Fruit fly (Drosophila melanogaster): ENCODE measurements around the gene Or33c.

Or33c gene

DNA sequence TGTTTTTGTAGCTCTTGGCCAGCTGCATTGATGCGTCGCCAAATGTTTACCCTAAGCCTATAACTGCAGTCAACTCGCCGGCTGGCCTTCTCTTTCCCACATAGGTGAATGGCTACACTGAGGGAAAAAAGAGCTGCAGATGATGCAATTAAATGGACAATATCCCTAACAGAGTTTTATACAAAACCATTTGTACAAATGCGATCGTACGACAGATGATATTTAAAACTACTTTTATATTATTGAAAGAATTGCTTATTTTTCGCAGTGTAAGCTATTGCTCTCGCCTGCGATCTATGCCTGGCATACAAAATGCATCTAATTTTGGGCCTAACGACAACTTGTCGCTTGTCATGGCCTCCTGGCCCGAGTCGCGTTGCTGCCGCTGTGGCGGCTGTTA lies 12.1 kb downstream of the Or33c start (continued):
- TF ChIP-seq Ets97D (GFP tag; optimal IDR thresholded peaks at IDR 0.05) (no peak), org-1 (GFP tag; optimal IDR thresholded peaks at IDR 0.05) (peak; percentile 50), ash1 (GFP tag; optimal IDR thresholded peaks at IDR 0.05) (no peak), Dref (GFP tag; IDR thresholded peaks at IDR 0.05) (no peak), sima (GFP tag; optimal IDR thresholded peaks at IDR 0.05) (no peak), CG9817 (tag; optimal IDR thresholded peaks at IDR 0.05) (peak; percentile 20), CG34376 (GFP tag; optimal IDR thresholded peaks at IDR 0.05) (no peak), nerfin-2 (GFP tag; IDR thresholded peaks at IDR 0.05; ENCODE audit: partially characterized antibody) (no peak), C15 (GFP tag; IDR thresholded peaks at IDR 0.05) (no peak), Eip74EF (GFP tag; optimal IDR thresholded peaks at IDR 0.05) (no peak), Deaf1 (tag; optimal IDR thresholded peaks at IDR 0.05) (no peak), nmo (GFP tag; optimal IDR thresholded peaks at IDR 0.05) (peak; percentile 38), bcd (GFP tag; optimal IDR thresholded peaks at IDR 0.05) (no peak), ato (GFP tag; IDR thresholded peaks at IDR 0.05; ENCODE audit: partially characterized antibody) (no peak), CG17802 (tag; optimal IDR thresholded peaks at IDR 0.05) (no peak), nerfin-1 (tag; optimal IDR thresholded peaks at IDR 0.05) (no peak), lov (optimal IDR thresholded peaks at IDR 0.05) (no peak), lov (GFP tag; IDR thresholded peaks at IDR 0.05) (peak; percentile 74; the same call in 2 of the 3 replicates), MESR4 (GFP tag; optimal IDR thresholded peaks at IDR 0.05) (no peak), mirr (GFP tag; optimal IDR thresholded peaks at IDR 0.05) (no peak), bowl (GFP tag; IDR thresholded peaks at IDR 0.05) (no peak), YL-1 (GFP tag; optimal IDR thresholded peaks at IDR 0.05) (no peak), NFAT (GFP tag; IDR thresholded peaks at IDR 0.05) (no peak), stwl (tag; optimal IDR thresholded peaks at IDR 0.05) (no peak), Sin3A (optimal IDR thresholded peaks at IDR 0.05) (no peak), CG33557 (GFP tag; optimal IDR thresholded peaks at IDR 0.05) (no peak), grn (GFP tag; optimal IDR thresholded peaks at IDR 0.05) (no peak), sisA (GFP tag; IDR thresholded peaks at IDR 0.05) (peak; percentile 56), nau (GFP tag; optimal IDR thresholded peaks at IDR 0.05) (no peak), Lim3 (GFP tag; IDR thresholded peaks at IDR 0.05) (no peak), CG4328 (GFP tag; optimal IDR thresholded peaks at IDR 0.05) (no peak), Dp (GFP tag; optimal IDR thresholded peaks at IDR 0.05) (no peak), CG7357 (GFP tag; IDR thresholded peaks at IDR 0.05) (no peak), HmgZ (tag; optimal IDR thresholded peaks at IDR 0.05) (no peak), BEAF-32 (GFP tag; optimal IDR thresholded peaks at IDR 0.05) (no peak), CG1832 (GFP tag; optimal IDR thresholded peaks at IDR 0.05) (no peak), ems (GFP tag; optimal IDR thresholded peaks at IDR 0.05) (no peak), shn (GFP tag; optimal IDR thresholded peaks at IDR 0.05) (no peak), Six4 (GFP tag; optimal IDR thresholded peaks at IDR 0.05) (no peak), CG16779 (GFP tag; IDR thresholded peaks at IDR 0.05) (no peak), ewg (GFP tag; optimal IDR thresholded peaks at IDR 0.05) (peak; percentile 6), vnd (GFP tag; IDR thresholded peaks at IDR 0.05; ENCODE audit: partially characterized antibody) (no peak), CG17912 (GFP tag; optimal IDR thresholded peaks at IDR 0.05) (no peak), Nf-YB (GFP tag; optimal IDR thresholded peaks at IDR 0.05) (no peak), Ravus (GFP tag; IDR thresholded peaks at IDR 0.05) (no peak; the same call in 1 of the 2 replicates), HLH3B (GFP tag; IDR thresholded peaks at IDR 0.05) (peak; percentile 37; the same call in 1 of the 2 replicates), Drgx (GFP tag; IDR thresholded peaks at IDR 0.05) (peak; percentile 94), CG8290 (GFP tag; optimal IDR thresholded peaks at IDR 0.05) (peak; percentile 18), CG8290 (tag; optimal IDR thresholded peaks at IDR 0.05) (peak in 1 of 2 experiments; percentile 45), Asciz (GFP tag; optimal IDR thresholded peaks at IDR 0.05) (no peak), bab2 (GFP tag; optimal IDR thresholded peaks at IDR 0.05) (peak; percentile 8), CG4282 (GFP tag; optimal IDR thresholded peaks at IDR 0.05) (no peak)

All from whole organism, embryonic.